Fruit fly (Drosophila melanogaster) S2 (cell line): ENCODE measurements around the gene sl.

ENCODE experiments used
- CG8478 ChIP-seq: fragments of >200 bp; optimal IDR thresholded peaks from 2 replicates; lab custom pipeline; 2018
- CTCF ChIP-seq, 2 experiments: fragments of >200 bp; optimal IDR thresholded peaks; 2 replicates each; lab custom pipeline; 2018

dm6 chrX:16361306-16361705 lies 11.2 kb downstream of the sl start, which contains the start of gene nonA:
- no peak for TF ChIP-seq CG8478 (lab: Kevin White, UChicago)
- no peak for TF ChIP-seq CTCF (optimal IDR thresholded peaks at IDR 0.05; lab: Kevin White, UChicago)
